Worm (Caenorhabditis elegans) whole organism, early embryonic: ENCODE measurements around the gene srz-97.

ENCODE experiments used
- aly-1 ChIP-seq: sonication (generic microtip); optimal IDR thresholded peaks from 2 replicates; lab custom pipeline; 2016; ENCODE audit warnings: missing genetic modification characterization, missing compliant biosample characterization
- ama-1 ChIP-seq: fragments of 150-350 bp; optimal IDR thresholded peaks from 2 replicates; lab custom pipeline; 2014
- ceh-13 ChIP-seq: fragments of 200-800 bp; sonication (Bioruptor generic); optimal IDR thresholded peaks from 2 replicates; lab custom pipeline; 2018; ENCODE audit warnings: mild to moderate bottlenecking, missing genetic modification characterization, missing compliant biosample characterization
- ets-7 ChIP-seq: sonication (generic microtip); optimal IDR thresholded peaks from 2 replicates; lab custom pipeline; 2016; ENCODE audit warnings: missing genotype, missing genetic modification characterization, missing compliant biosample characterization
- flt-1 ChIP-seq: fragments of 200-800 bp; sonication (Bioruptor generic); IDR thresholded peaks from 2 replicates; pipeline ENCODE4 v1.3.6; 2022; ENCODE audit warnings: missing genetic modification characterization, missing compliant biosample characterization
- hmbx-1 ChIP-seq: sonication (generic microtip); optimal IDR thresholded peaks from 2 replicates; lab custom pipeline; 2016; ENCODE audit warnings: mild to moderate bottlenecking, missing genetic modification characterization, missing compliant biosample characterization
- hnd-1 ChIP-seq: sonication (generic microtip); optimal IDR thresholded peaks from 2 replicates; lab custom pipeline; 2016; ENCODE audit warnings: missing genetic modification characterization, missing compliant biosample characterization
- scrt-1 ChIP-seq: fragments of 200-800 bp; sonication (Bioruptor generic); IDR thresholded peaks from 2 replicates; pipeline ENCODE4 v1.3.6; 2022; ENCODE audit warnings: missing genetic modification characterization, missing compliant biosample characterization
- sea-1 ChIP-seq: fragments of 200-800 bp; sonication (Bioruptor generic); conservative IDR thresholded peaks from 2 replicates; pipeline ENCODE4 v1.3.6; 2022; ENCODE audit warnings: missing genetic modification characterization, missing compliant biosample characterization
- tbx-37 ChIP-seq: fragments of 200-800 bp; sonication (Bioruptor generic); conservative IDR thresholded peaks from 2 replicates; pipeline ENCODE4 v1.3.6; 2022; ENCODE audit warnings: missing genetic modification reagents, missing genetic modification characterization, missing compliant biosample characterization

ce11 chrV:14493665-14494064 is 25.6 kb upstream of the srz-97 start:
- TF ChIP-seq sea-1 (GFP tag; lab: Robert Waterston, UW) (no peak), ama-1 (no peak), scrt-1 (GFP tag; lab: Robert Waterston, UW) (no peak), hnd-1 (no peak), aly-1 (no peak), flt-1 (no peak), tbx-37 (GFP tag; lab: Robert Waterston, UW) (no peak), ceh-13 (GFP tag; lab: Kevin White, UChicago) (no peak), ets-7 (no peak), hmbx-1 (tag; lab: Kevin White, UChicago) (no peak)
